Worm (Caenorhabditis elegans): Measurements from ENCODE around the gene tftc-3.

tftc-3 gene

ce11 chrV:10225610-10226009 lies 15.5 kb upstream of the tftc-3 start, which contains the start of gene daf-36:
Gene daf-36, minus strand, starts transcription at chrV:10225710.
- TF ChIP-seq pqm-1 (tag; optimal IDR thresholded peaks at IDR 0.05) (no peak), elt-2 (tag; optimal IDR thresholded peaks at IDR 0.05) (peak; percentile 28), sea-2 (GFP tag; optimal IDR thresholded peaks at IDR 0.05) (no peak), eor-1 (tag; optimal IDR thresholded peaks at IDR 0.05) (no peak)

ce11 chrV:10224619-10225018 lies 14.5 kb upstream of the tftc-3 start:
- TF ChIP-seq skn-1 (tag; optimal IDR thresholded peaks at IDR 0.05) (no peak), elt-2 (tag; optimal IDR thresholded peaks at IDR 0.05) (peak; percentile 68), egl-5 (tag; optimal IDR thresholded peaks at IDR 0.05) (no peak), lsy-12 (tag; optimal IDR thresholded peaks at IDR 0.05) (no peak)

DNA sequence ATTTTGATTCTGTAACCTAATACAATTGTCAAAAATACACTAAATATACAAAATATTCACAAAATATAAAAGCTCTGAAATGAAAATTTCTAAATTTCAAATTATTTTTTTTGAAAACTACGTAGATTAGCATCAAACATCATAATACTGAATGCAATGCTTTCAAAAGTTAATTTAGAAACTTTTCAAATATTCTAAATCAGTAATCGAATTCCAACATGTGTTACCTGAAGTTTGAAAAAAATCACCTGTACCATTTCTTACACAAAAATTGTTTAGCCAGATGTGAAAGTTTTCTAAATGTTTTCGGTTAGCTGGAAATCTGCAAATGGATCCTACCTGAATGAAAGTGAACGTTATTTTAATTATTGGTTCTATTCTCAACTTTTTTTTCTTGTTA lies 11.9 kb upstream of the tftc-3 start, which contains the start of gene C12D8.20:
Gene C12D8.20, plus strand, starts transcription at position 301 of the 400 bp plus-strand sequence.
- no peak for TF ChIP-seq sea-2 (GFP tag; optimal IDR thresholded peaks at IDR 0.05)
- no peak for TF ChIP-seq nhr-76 (tag; optimal IDR thresholded peaks at IDR 0.05)
- no peak for TF ChIP-seq eor-1 (tag; optimal IDR thresholded peaks at IDR 0.05)
- TF ChIP-seq jun-1 (tag; optimal IDR thresholded peaks at IDR 0.05), result no peak
- TF ChIP-seq ztf-11 (tag; optimal IDR thresholded peaks at IDR 0.05), result no peak
- no peak for TF ChIP-seq unc-39 (tag; optimal IDR thresholded peaks at IDR 0.05)
- TF ChIP-seq aly-2 (tag; optimal IDR thresholded peaks at IDR 0.05), result no peak
- no peak for TF ChIP-seq tbx-2 (tag; optimal IDR thresholded peaks at IDR 0.05)
- TF ChIP-seq fkh-2 (tag; optimal IDR thresholded peaks at IDR 0.05), result no peak
- no peak for TF ChIP-seq hmg-11 (tag; optimal IDR thresholded peaks at IDR 0.05)

ce11 chrV:10221317-10221716 lies 11.2 kb upstream of the tftc-3 start, which contains the start of the genes fipr-5 and fipr-9:
Gene fipr-5, minus strand, starts transcription at chrV:10221417.
Gene fipr-9, plus strand, starts transcription at chrV:10221662.
- no peak for TF ChIP-seq nhr-25 (tag; optimal IDR thresholded peaks at IDR 0.05)

DNA sequence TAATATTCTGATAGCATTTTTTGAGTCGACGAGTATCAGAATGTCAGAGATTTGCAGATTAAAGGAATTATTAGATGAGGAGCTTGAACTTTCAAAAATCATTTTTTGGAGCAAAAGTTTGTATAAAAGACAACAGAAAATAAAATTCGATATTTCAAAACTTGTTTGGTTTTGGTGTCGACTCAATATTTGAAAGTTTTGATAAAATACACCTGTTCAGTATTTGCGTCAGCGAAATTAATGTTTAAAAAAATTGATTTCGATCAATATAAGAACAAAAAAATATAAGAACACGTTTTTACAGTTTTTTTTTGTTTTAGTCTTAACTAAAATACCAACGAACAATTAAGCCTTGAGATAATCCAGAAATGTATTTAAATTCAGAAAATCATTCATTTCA lies 10.5 kb upstream of the tftc-3 start, which contains the start of gene C12D8.13:
Gene C12D8.13, minus strand, starts transcription at position 101 of the 400 bp plus-strand sequence.
- TF ChIP-seq hmg-11 (tag; optimal IDR thresholded peaks at IDR 0.05), result no peak
- TF ChIP-seq nhr-76 (tag; optimal IDR thresholded peaks at IDR 0.05), result no peak

DNA sequence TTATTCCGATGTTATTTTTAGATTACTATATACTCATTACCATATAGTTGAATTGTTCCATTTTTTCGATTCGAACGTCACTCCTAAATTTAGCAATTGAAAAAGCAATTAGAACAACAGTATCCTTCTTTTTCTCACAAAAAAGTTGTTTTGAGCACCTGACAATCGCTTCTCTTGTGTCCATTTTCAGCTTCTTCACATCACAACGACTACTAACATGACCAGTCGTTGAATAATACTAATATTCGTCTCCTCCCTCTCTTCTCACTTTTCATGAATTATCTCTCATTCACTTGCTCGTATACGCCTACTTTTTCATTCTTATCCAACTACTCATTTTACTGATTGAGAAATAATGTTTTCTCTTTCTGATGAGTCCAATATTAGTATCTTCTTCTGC lies 6.6 kb upstream of the tftc-3 start, which contains the start of gene ZK856.14:
Gene ZK856.14, plus strand, starts transcription at position 301 of the 400 bp plus-strand sequence.
- no peak for TF ChIP-seq skn-1 (tag; optimal IDR thresholded peaks at IDR 0.05)
- no peak for TF ChIP-seq nhr-43 (tag; optimal IDR thresholded peaks at IDR 0.05; ENCODE audit: poor library complexity, severe bottlenecking)
- no peak for TF ChIP-seq nhr-76 (tag; optimal IDR thresholded peaks at IDR 0.05)
- TF ChIP-seq pha-4 (tag; optimal IDR thresholded peaks at IDR 0.05), result no peak
- no peak for TF ChIP-seq egl-5 (tag; optimal IDR thresholded peaks at IDR 0.05)
- no peak for TF ChIP-seq nhr-77 (tag; optimal IDR thresholded peaks at IDR 0.05)
- TF ChIP-seq jun-1 (tag; optimal IDR thresholded peaks at IDR 0.05), result no peak
- no peak for TF ChIP-seq ceh-9 (tag; optimal IDR thresholded peaks at IDR 0.05)
- TF ChIP-seq ceh-16 (tag; optimal IDR thresholded peaks at IDR 0.05), result no peak
- TF ChIP-seq ZK546.5 (tag; optimal IDR thresholded peaks at IDR 0.05), result no peak
- no peak for TF ChIP-seq unc-62 (GFP tag; optimal IDR thresholded peaks at IDR 0.05)
- no peak for TF ChIP-seq ztf-11 (tag; optimal IDR thresholded peaks at IDR 0.05)
- no peak for TF ChIP-seq elt-1 (tag; optimal IDR thresholded peaks at IDR 0.05)
- no peak for TF ChIP-seq nhr-28 (tag; optimal IDR thresholded peaks at IDR 0.05)
- TF ChIP-seq sea-2 (GFP tag; optimal IDR thresholded peaks at IDR 0.05), result no peak

DNA sequence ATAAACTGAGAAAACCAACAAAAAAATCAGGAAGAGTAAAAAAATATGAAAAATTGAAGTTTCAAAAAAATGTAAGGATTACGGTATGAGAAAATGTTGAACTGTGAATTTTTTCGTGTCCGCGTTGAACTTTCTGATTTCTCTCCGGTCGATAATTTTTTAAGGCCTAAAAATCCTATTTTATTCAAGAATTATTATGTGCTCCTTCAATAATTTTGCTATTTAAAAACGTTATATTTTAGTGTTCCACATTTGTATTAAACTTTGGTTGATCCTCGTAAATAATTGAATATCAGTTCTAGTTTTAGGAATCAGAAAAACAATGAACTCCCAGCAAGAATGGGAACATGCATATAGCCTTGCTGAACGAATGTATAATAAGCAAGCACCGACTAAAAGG lies 2.5 kb upstream of the tftc-3 start, which contains the start of gene hpo-40:
Gene hpo-40, plus strand, starts transcription at position 301 of the 400 bp plus-strand sequence.
- TF ChIP-seq fos-1 (tag; optimal IDR thresholded peaks at IDR 0.05), result no peak
- no peak for TF ChIP-seq R02D3.7 (tag; optimal IDR thresholded peaks at IDR 0.05)
- TF ChIP-seq elt-3 (tag; optimal IDR thresholded peaks at IDR 0.05), result no peak
- no peak for TF ChIP-seq tbx-2 (tag; optimal IDR thresholded peaks at IDR 0.05)
- no peak for TF ChIP-seq nhr-11 (tag; optimal IDR thresholded peaks at IDR 0.05)
- no peak for TF ChIP-seq nhr-237 (tag; optimal IDR thresholded peaks at IDR 0.05)
- no peak for TF ChIP-seq fkh-10 (GFP tag; optimal IDR thresholded peaks at IDR 0.05)
- no peak for TF ChIP-seq ceh-16 (tag; optimal IDR thresholded peaks at IDR 0.05)
- TF ChIP-seq skn-1 (tag; optimal IDR thresholded peaks at IDR 0.05), result no peak
- TF ChIP-seq fkh-2 (tag; optimal IDR thresholded peaks at IDR 0.05), result no peak
- TF ChIP-seq unc-39 (tag; optimal IDR thresholded peaks at IDR 0.05), result no peak
- TF ChIP-seq daf-12 (tag; optimal IDR thresholded peaks at IDR 0.05), result no peak
- TF ChIP-seq hmg-11 (tag; optimal IDR thresholded peaks at IDR 0.05), result no peak
- TF ChIP-seq ceh-28 (tag; optimal IDR thresholded peaks at IDR 0.05), result no peak
